Worm (Caenorhabditis elegans) whole organism, L2 larva: ENCODE data around the gene srg-4.

Experiments used
- ZK546.5 ChIP-seq: sonication (generic microtip); optimal IDR thresholded peaks from 2 replicates; lab custom pipeline; 2017; ENCODE audit warnings: missing biosample characterization, missing genetic modification characterization
- alr-1 ChIP-seq: fragments of 150-350 bp; optimal IDR thresholded peaks from 2 replicates; lab custom pipeline; 2014; ENCODE audit warnings: missing biosample characterization, missing genetic modification characterization
- blmp-1 ChIP-seq: sonication (generic microtip); optimal IDR thresholded peaks from 2 replicates; lab custom pipeline; 2017; ENCODE audit warnings: missing genetic modification characterization, mild to moderate bottlenecking, missing compliant biosample characterization, antibody characterized with exemption, moderate library complexity; ENCODE audit not compliant: insufficient read depth
- ceh-82 ChIP-seq: fragments of 150-350 bp; optimal IDR thresholded peaks from 2 replicates; lab custom pipeline; 2014; ENCODE audit warnings: missing biosample characterization, missing genetic modification characterization
- egl-27 ChIP-seq: sonication (generic microtip); optimal IDR thresholded peaks from 3 replicates; lab custom pipeline; 2017; ENCODE audit warnings: missing biosample characterization, missing genetic modification reagents, missing genetic modification characterization
- elt-3 ChIP-seq: sonication (generic microtip); optimal IDR thresholded peaks from 2 replicates; lab custom pipeline; 2017; ENCODE audit warnings: missing biosample characterization, missing genetic modification characterization
- lsy-2 ChIP-seq, 2 experiments: fragments of 150-350 bp in 1 of 2; sonication (generic microtip) in 1 of 2; optimal IDR thresholded peaks; 2 replicates each; lab custom pipeline; 2014 to 2017; ENCODE audit warnings: missing biosample characterization in 2 of 2, missing genetic modification characterization in 2 of 2
- nhr-11 ChIP-seq: fragments of 150-350 bp; optimal IDR thresholded peaks from 2 replicates; lab custom pipeline; 2014; ENCODE audit warnings: missing biosample characterization, missing genetic modification characterization
- nhr-77 ChIP-seq: fragments of 150-350 bp; optimal IDR thresholded peaks from 2 replicates; lab custom pipeline; 2014; ENCODE audit warnings: missing biosample characterization, missing genetic modification characterization
- unc-55 ChIP-seq: fragments of 150-350 bp; sonication (generic microtip); optimal IDR thresholded peaks from 3 replicates; lab custom pipeline; 2014; ENCODE audit warnings: missing biosample characterization, missing genetic modification reagents, missing genetic modification characterization
- unc-62 ChIP-seq: fragments of 150-350 bp; optimal IDR thresholded peaks from 2 replicates; lab custom pipeline; 2014; ENCODE audit warnings: missing biosample characterization, missing genetic modification reagents, missing genetic modification characterization
- ztf-11 ChIP-seq: sonication (generic microtip); optimal IDR thresholded peaks from 2 replicates; lab custom pipeline; 2017; ENCODE audit warnings: missing biosample characterization, missing genetic modification characterization
- ztf-4 ChIP-seq: fragments of 150-350 bp; optimal IDR thresholded peaks from 2 replicates; lab custom pipeline; 2014; ENCODE audit warnings: missing biosample characterization, missing genetic modification characterization

DNA sequence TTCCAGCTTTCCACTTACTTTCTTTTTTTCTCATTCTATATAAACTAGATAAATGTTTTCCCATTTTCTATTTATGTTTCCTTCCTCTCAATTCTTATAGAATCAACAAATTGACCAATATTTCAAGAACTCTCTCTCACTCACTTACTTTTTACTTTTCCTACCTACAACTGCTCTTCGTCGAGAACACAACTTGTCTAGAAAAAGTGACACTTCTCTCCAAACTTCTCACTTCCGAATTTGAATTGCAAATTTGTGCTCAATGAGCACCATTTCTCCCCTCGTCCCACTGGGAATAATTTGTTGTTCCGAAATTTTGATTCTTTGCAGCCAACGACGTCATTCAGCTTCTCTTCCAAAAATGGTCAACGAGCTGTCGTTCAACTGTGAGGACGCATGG is 36.2 kb upstream of the srg-4 start, which contains the start of gene F47D12.3:
- TF ChIP-seq unc-55 (no peak), blmp-1 (tag; lab: Kevin White, UChicago) (no peak), egl-27 (no peak), ztf-4 (no peak), unc-62 (GFP tag; lab: Kevin White, UChicago) (no peak), nhr-77 (tag; lab: Kevin White, UChicago) (no peak), alr-1 (no peak), ZK546.5 (tag; lab: Kevin White, UChicago) (no peak), lsy-2 (tag; optimal IDR thresholded peaks at IDR 0.05; lab: Kevin White, UChicago) (no peak), ztf-11 (tag; lab: Kevin White, UChicago) (no peak), nhr-11 (no peak), ceh-82 (tag; lab: Kevin White, UChicago) (no peak), elt-3 (tag; lab: Kevin White, UChicago) (no peak)
